Worm (Caenorhabditis elegans) whole organism, L4 larva: Measurements from ENCODE around the gene str-173.

Experiments
- egl-27 ChIP-seq: sonication (generic microtip); optimal IDR thresholded peaks from 3 replicates; lab custom pipeline; 2017; ENCODE audit warnings: missing biosample characterization, missing genetic modification reagents, missing genetic modification characterization
- lim-7 ChIP-seq: fragments of 200-800 bp; sonication (Bioruptor generic); IDR thresholded peaks from 2 replicates; pipeline ENCODE4 v1.3.6; 2022; ENCODE audit warnings: missing genetic modification characterization, missing compliant biosample characterization
- lin-15B ChIP-seq: fragments of 150-350 bp; sonication (generic microtip); optimal IDR thresholded peaks from 3 replicates; lab custom pipeline; 2014; ENCODE audit warnings: missing biosample characterization, missing genetic modification characterization
- lin-39 ChIP-seq: fragments of 150-350 bp; optimal IDR thresholded peaks from 2 replicates; lab custom pipeline; 2014; ENCODE audit warnings: missing biosample characterization, missing genetic modification reagents, missing genetic modification characterization
- madf-9 ChIP-seq: fragments of 200-800 bp; sonication (Bioruptor generic); conservative IDR thresholded peaks from 2 replicates; pipeline ENCODE4 v1.3.6; 2022; ENCODE audit warnings: missing genetic modification reagents, missing genetic modification characterization, missing compliant biosample characterization
- mdl-1 ChIP-seq, 2 experiments: fragments of 150-350 bp in 1 of 2; sonication (generic microtip) in 1 of 2; optimal IDR thresholded peaks; 2 replicates each; lab custom pipeline; 2014 to 2017; ENCODE audit warnings: missing biosample characterization in 2 of 2, missing genetic modification characterization in 2 of 2
- mep-1 ChIP-seq: fragments of 150-350 bp; sonication (generic microtip); optimal IDR thresholded peaks from 3 replicates; lab custom pipeline; 2014; ENCODE audit warnings: missing biosample characterization, missing genetic modification characterization
- nhr-11 ChIP-seq: fragments of 150-350 bp; optimal IDR thresholded peaks from 2 replicates; lab custom pipeline; 2014; ENCODE audit warnings: missing biosample characterization, missing genetic modification characterization
- nhr-25 ChIP-seq: sonication (generic microtip); optimal IDR thresholded peaks from 2 replicates; lab custom pipeline; 2017; ENCODE audit warnings: missing genetic modification characterization, mild to moderate bottlenecking, missing compliant biosample characterization, antibody characterized with exemption, moderate library complexity, borderline replicate concordance; ENCODE audit not compliant: insufficient read depth
- nhr-28 ChIP-seq: fragments of 150-350 bp; optimal IDR thresholded peaks from 2 replicates; lab custom pipeline; 2014; ENCODE audit warnings: missing biosample characterization, missing genetic modification characterization
- nhr-48 ChIP-seq: sonication (generic microtip); optimal IDR thresholded peaks from 2 replicates; lab custom pipeline; 2016; ENCODE audit warnings: mild to moderate bottlenecking, missing genetic modification characterization, missing compliant biosample characterization
- skn-1 ChIP-seq: fragments of 150-350 bp; optimal IDR thresholded peaks from 2 replicates; lab custom pipeline; 2014; ENCODE audit warnings: missing biosample characterization, missing genetic modification characterization
- snpc-4 ChIP-seq: fragments of 150-350 bp; optimal IDR thresholded peaks from 2 replicates; lab custom pipeline; 2014; ENCODE audit warnings: missing biosample characterization, missing genetic modification characterization

- TF ChIP-seq egl-27 (tag; lab: Kevin White, UChicago), result no peak
- no peak for TF ChIP-seq lin-15B (tag; lab: Kevin White, UChicago)
- no peak for TF ChIP-seq nhr-48 (tag; lab: Kevin White, UChicago)
- TF ChIP-seq nhr-28 (tag; lab: Kevin White, UChicago), result no peak
- no peak for TF ChIP-seq skn-1 (tag; lab: Kevin White, UChicago)
- TF ChIP-seq lin-39 (tag; lab: Kevin White, UChicago), result no peak
- no peak for TF ChIP-seq mep-1 (tag; lab: Kevin White, UChicago)
- TF ChIP-seq nhr-25 (tag; lab: Kevin White, UChicago), result no peak
- no peak for TF ChIP-seq lim-7
- TF ChIP-seq mdl-1 (tag; optimal IDR thresholded peaks at IDR 0.05; lab: Kevin White, UChicago), result no peak
- no peak for TF ChIP-seq snpc-4 (tag; lab: Kevin White, UChicago)
- TF ChIP-seq madf-9 (GFP tag; lab: Robert Waterston, UW), result no peak
- TF ChIP-seq nhr-11 (tag; lab: Kevin White, UChicago), result no peak
Measured at ce11 chrIV:4814185-4814584, 47.4 kb upstream of the str-173 start, which contains the start of gene srw-94.
